Fruit fly (Drosophila melanogaster) whole organism, embryonic: ENCODE results near the gene CG16957.
A peak's percentile ranks its signal among the peaks of the same experiment; 100 is the strongest.

Source experiments
- Ada2b ChIP-seq: fragments of 200-800 bp; sonication (Bioruptor generic); IDR thresholded peaks from 2 replicates; pipeline ENCODE4 v1.3.6; 2022; ENCODE audit warnings: missing biosample characterization, missing genetic modification characterization
- Aef1 ChIP-seq: fragments of 200-800 bp; sonication (Bioruptor generic); IDR thresholded peaks from 3 replicates; pipeline ENCODE4 v1.3.6; 2022; ENCODE audit warnings: missing biosample characterization, missing genetic modification characterization
- CG10654 ChIP-seq: fragments of 200-800 bp; sonication (Bioruptor generic); optimal IDR thresholded peaks from 2 replicates; lab custom pipeline; 2016; ENCODE audit warnings: missing biosample characterization, missing genetic modification characterization
- CG14667 ChIP-seq: fragments of 200-800 bp; sonication (Bioruptor generic); IDR thresholded peaks from 2 replicates; pipeline ENCODE4 v1.3.6; 2022; ENCODE audit warnings: missing biosample characterization, missing genetic modification characterization
- CG16813 ChIP-seq: fragments of 200-800 bp; sonication (Bioruptor generic); IDR thresholded peaks from 3 replicates; pipeline ENCODE4 v1.3.6; 2022; ENCODE audit warnings: missing biosample characterization, missing genetic modification characterization; ENCODE audit not compliant: partially characterized antibody
- CG17328 ChIP-seq: fragments of 200-800 bp; sonication (Bioruptor generic); IDR thresholded peaks from 2 replicates; pipeline ENCODE4 v1.3.6; 2022; ENCODE audit warnings: missing biosample characterization, missing genetic modification characterization
- CG17568 ChIP-seq: fragments of 200-800 bp; sonication (Bioruptor generic); optimal IDR thresholded peaks from 2 replicates; lab custom pipeline; 2018; ENCODE audit warnings: missing biosample characterization, mild to moderate bottlenecking, missing genetic modification characterization, moderate library complexity
- CG18011 ChIP-seq: fragments of 200-800 bp; sonication (Bioruptor generic); optimal IDR thresholded peaks from 2 replicates; lab custom pipeline; 2017; ENCODE audit warnings: missing biosample characterization, missing genetic modification characterization, mild to moderate bottlenecking, moderate library complexity, missing genotype
- CG30431 ChIP-seq: fragments of 200-800 bp; sonication (Bioruptor generic); optimal IDR thresholded peaks from 2 replicates; lab custom pipeline; 2017; ENCODE audit warnings: missing biosample characterization, missing genetic modification characterization
- CG34224 ChIP-seq: fragments of 200-800 bp; sonication (Bioruptor generic); IDR thresholded peaks from 3 replicates; pipeline ENCODE4 v1.3.6; 2022; ENCODE audit warnings: missing biosample characterization, missing genetic modification characterization; ENCODE audit not compliant: partially characterized antibody
- CG6654 ChIP-seq: fragments of 200-800 bp; sonication (Bioruptor generic); optimal IDR thresholded peaks from 2 replicates; lab custom pipeline; 2017; ENCODE audit warnings: missing biosample characterization, mild to moderate bottlenecking, missing genetic modification characterization
- CG6791 ChIP-seq: fragments of 200-800 bp; sonication (Bioruptor generic); IDR thresholded peaks from 3 replicates; pipeline ENCODE4 v1.3.6; 2022; ENCODE audit warnings: missing biosample characterization, missing genetic modification characterization; ENCODE audit not compliant: partially characterized antibody
- CG7357 ChIP-seq: fragments of 200-800 bp; sonication (Bioruptor generic); IDR thresholded peaks from 3 replicates; pipeline ENCODE4 v1.3.6; 2022; ENCODE audit warnings: missing biosample characterization, missing genetic modification characterization
- CG7745 ChIP-seq: fragments of 200-800 bp; sonication (Bioruptor generic); optimal IDR thresholded peaks from 2 replicates; lab custom pipeline; 2018; ENCODE audit warnings: missing biosample characterization, mild to moderate bottlenecking, missing genetic modification characterization, moderate library complexity
- Dll ChIP-seq: fragments of 200-800 bp; sonication (Bioruptor generic); IDR thresholded peaks from 4 replicates; pipeline ENCODE4 v1.3.6; 2022; ENCODE audit warnings: missing biosample characterization, missing genetic modification characterization; ENCODE audit not compliant: partially characterized antibody
- E2f2 ChIP-seq: fragments of 200-800 bp; sonication (Bioruptor generic); IDR thresholded peaks from 2 replicates; pipeline ENCODE4 v1.3.6; 2022; ENCODE audit warnings: missing biosample characterization, missing genetic modification characterization
- Ets65A ChIP-seq: fragments of 200-800 bp; sonication (Bioruptor generic); peaks from one replicate; lab custom pipeline; 2016; ENCODE audit warnings: missing biosample characterization, missing genetic modification characterization
- HLH54F ChIP-seq: fragments of 200-800 bp; sonication (Bioruptor generic); optimal IDR thresholded peaks from 3 replicates; lab custom pipeline; 2016; ENCODE audit warnings: missing biosample characterization, missing genetic modification characterization
- HLHmδ ChIP-seq: fragments of 200-800 bp; sonication (Bioruptor generic); optimal IDR thresholded peaks from 2 replicates; lab custom pipeline; 2018; ENCODE audit warnings: missing biosample characterization, mild to moderate bottlenecking, missing genetic modification characterization, moderate library complexity
- Hr39 ChIP-seq: fragments of >200 bp; optimal IDR thresholded peaks from 2 replicates; lab custom pipeline; 2017
- Optix ChIP-seq: fragments of 200-800 bp; sonication (Bioruptor generic); IDR thresholded peaks from 3 replicates; pipeline ENCODE4 v1.3.6; 2022; ENCODE audit warnings: missing biosample characterization, missing genetic modification characterization
- Usf ChIP-seq: fragments of 200-800 bp; sonication (Bioruptor generic); optimal IDR thresholded peaks from 2 replicates; lab custom pipeline; 2017; ENCODE audit warnings: missing genotype, missing biosample characterization, missing genetic modification characterization
- Vsx1 ChIP-seq: fragments of 200-800 bp; sonication (Bioruptor generic); optimal IDR thresholded peaks from 2 replicates; lab custom pipeline; 2017; ENCODE audit warnings: missing biosample characterization, mild to moderate bottlenecking, missing genetic modification characterization, missing genetic modification reagents
- bcd ChIP-seq: fragments of 200-800 bp; sonication (Bioruptor generic); optimal IDR thresholded peaks from 2 replicates; lab custom pipeline; 2017; ENCODE audit warnings: missing biosample characterization, mild to moderate bottlenecking, missing genetic modification characterization
- bsh ChIP-seq, 2 experiments: fragments of 200-800 bp; sonication (Bioruptor generic); optimal IDR thresholded peaks; 2 replicates each; lab custom pipeline; 2017 to 2018; ENCODE audit warnings: mild to moderate bottlenecking in 2 of 2, missing biosample characterization in 2 of 2, missing genetic modification characterization in 2 of 2, moderate library complexity in 1 of 2
- corto ChIP-seq: fragments of 200-800 bp; sonication (Bioruptor generic); optimal IDR thresholded peaks from 2 replicates; lab custom pipeline; 2016; ENCODE audit warnings: missing biosample characterization, mild to moderate bottlenecking, missing genetic modification characterization, moderate library complexity
- crc ChIP-seq: fragments of 200-800 bp; sonication (Bioruptor generic); optimal IDR thresholded peaks from 2 replicates; lab custom pipeline; 2016; ENCODE audit warnings: missing biosample characterization, missing genetic modification characterization
- crp ChIP-seq, 2 experiments: fragments of 200-800 bp; sonication (Bioruptor generic); optimal IDR thresholded peaks; 2 replicates in 1 of 2; 3 replicates in 1 of 2; lab custom pipeline; 2017; ENCODE audit warnings: missing biosample characterization in 2 of 2, missing genetic modification characterization in 2 of 2, mild to moderate bottlenecking in 1 of 2, moderate library complexity in 1 of 2
- disco-r ChIP-seq: fragments of 200-800 bp; sonication (Bioruptor generic); optimal IDR thresholded peaks from 2 replicates; lab custom pipeline; 2016; ENCODE audit warnings: missing biosample characterization, missing genetic modification characterization
- dmrt11E ChIP-seq: fragments of 200-800 bp; sonication (Bioruptor generic); optimal IDR thresholded peaks from 3 replicates; lab custom pipeline; 2018; ENCODE audit warnings: missing biosample characterization, mild to moderate bottlenecking, missing genetic modification characterization, moderate library complexity
- ind ChIP-seq: fragments of 200-800 bp; sonication (Bioruptor generic); optimal IDR thresholded peaks from 3 replicates; lab custom pipeline; 2016; ENCODE audit warnings: missing biosample characterization, missing genetic modification characterization
- jing ChIP-seq: fragments of 200-800 bp; sonication (Bioruptor generic); optimal IDR thresholded peaks from 2 replicates; lab custom pipeline; 2018; ENCODE audit warnings: missing biosample characterization, mild to moderate bottlenecking, missing genetic modification characterization
- ken ChIP-seq: fragments of 200-800 bp; sonication (Bioruptor generic); IDR thresholded peaks from 3 replicates; pipeline ENCODE4 v1.3.6; 2022; ENCODE audit warnings: missing biosample characterization, missing genetic modification characterization
- pho ChIP-seq: fragments of 200-800 bp; sonication (Bioruptor generic); optimal IDR thresholded peaks from 2 replicates; lab custom pipeline; 2016; ENCODE audit warnings: missing biosample characterization, missing genetic modification characterization
- phol ChIP-seq: fragments of 200-800 bp; sonication (Bioruptor generic); optimal IDR thresholded peaks from 3 replicates; lab custom pipeline; 2018; ENCODE audit warnings: missing biosample characterization, mild to moderate bottlenecking, missing genetic modification characterization, moderate library complexity
- sc ChIP-seq, 3 experiments: fragments of >200 bp in 2 of 3; fragments of 200-800 bp in 1 of 3; sonication (Bioruptor generic) in 1 of 3; optimal IDR thresholded peaks; 2 replicates in 2 of 3; 3 replicates in 1 of 3; lab custom pipeline; 2017; ENCODE audit warnings: mild to moderate bottlenecking in 1 of 3, missing biosample characterization in 1 of 3, missing genetic modification characterization in 1 of 3, missing genetic modification reagents in 1 of 3
- sob ChIP-seq: fragments of 200-800 bp; sonication (Bioruptor generic); IDR thresholded peaks from 2 replicates; pipeline ENCODE4 v1.3.6; 2022; ENCODE audit warnings: missing biosample characterization, missing genetic modification characterization
- z ChIP-seq: fragments of 200-800 bp; sonication (Bioruptor generic); IDR thresholded peaks from 3 replicates; pipeline ENCODE4 v1.3.6; 2022; ENCODE audit warnings: missing biosample characterization, missing genetic modification characterization
- zfh1 ChIP-seq: fragments of 200-800 bp; sonication (Bioruptor generic); IDR thresholded peaks from 3 replicates; pipeline ENCODE4 v1.3.6; 2022; ENCODE audit warnings: missing biosample characterization, missing genetic modification characterization

CG16957 gene

DNA sequence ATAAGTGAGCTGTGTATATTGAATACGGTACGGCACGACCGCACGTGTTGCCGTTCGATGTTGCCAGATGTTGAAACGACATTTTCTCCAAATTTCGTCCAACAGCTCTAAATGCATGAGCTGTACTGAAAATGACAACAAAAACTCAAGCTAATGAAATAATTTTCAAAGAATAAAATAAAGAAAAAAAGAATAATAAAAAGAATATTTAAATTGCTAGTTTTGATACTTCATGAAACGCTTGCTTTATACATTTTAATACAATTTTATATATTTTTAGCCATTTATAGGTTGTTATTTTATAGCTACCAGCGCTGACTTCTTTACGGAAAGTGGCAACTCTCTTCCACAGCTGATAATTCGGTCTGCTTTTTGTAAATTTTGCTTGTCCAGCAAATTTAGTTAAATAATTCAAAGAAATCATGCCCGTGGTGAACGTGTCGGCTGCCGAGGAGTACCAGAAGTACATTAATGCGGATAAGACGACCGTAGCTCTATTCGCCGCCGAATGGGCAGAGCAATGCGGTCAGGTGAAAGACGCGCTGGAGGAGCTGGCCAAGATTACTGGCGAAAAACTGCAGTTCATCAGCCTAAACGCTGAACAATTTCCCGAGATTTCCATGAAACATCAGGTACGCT is 29.8 kb downstream of the CG16957 start, which contains the start of the genes Nnp-1 and Grx3 (continued):
- TF ChIP-seq CG6654 = no peak
- 0 out of 2 replicates have a peak, but pooled peaks have one; percentile 16 for TF ChIP-seq E2f2 (GFP tag; lab: Robert Waterston, UW)
- no peak for TF ChIP-seq CG16813 (GFP tag; lab: Robert Waterston, UW)
- TF ChIP-seq HLH54F (GFP tag; lab: Kevin White, UChicago) = no peak
- TF ChIP-seq phol (tag; lab: Kevin White, UChicago) = peak; percentile 85
- no peak for TF ChIP-seq CG14667 (GFP tag; lab: Robert Waterston, UW)
- TF ChIP-seq CG7357 = peak; percentile 65
- no peak for TF ChIP-seq sc (optimal IDR thresholded peaks at IDR 0.05; lab: Kevin White, UChicago)
- TF ChIP-seq sc (GFP tag; optimal IDR thresholded peaks at IDR 0.05; lab: Kevin White, UChicago) = no peak
- 0 out of 3 replicates have a peak, but pooled peaks have one; percentile 11 for TF ChIP-seq CG34224 (GFP tag; lab: Robert Waterston, UW)
- TF ChIP-seq CG18011 (GFP tag; lab: Kevin White, UChicago) = peak; percentile 5
- TF ChIP-seq CG30431 (GFP tag; lab: Kevin White, UChicago) = no peak
- no peak for TF ChIP-seq Hr39 (lab: Kevin White, UChicago)
- TF ChIP-seq jing = no peak
- TF ChIP-seq pho = peak; percentile 7
- TF ChIP-seq HLHmδ (GFP tag; lab: Kevin White, UChicago) = no peak
- no peak for TF ChIP-seq Optix (GFP tag; lab: Robert Waterston, UW)
- TF ChIP-seq CG17568 (GFP tag; lab: Kevin White, UChicago) = no peak
- TF ChIP-seq zfh1 (GFP tag; lab: Robert Waterston, UW) = no peak
- TF ChIP-seq disco-r (GFP tag; lab: Kevin White, UChicago) = no peak
- peak; percentile 30 for TF ChIP-seq CG10654 (GFP tag; lab: Kevin White, UChicago)
- peak; percentile 61 for TF ChIP-seq dmrt11E (tag; lab: Kevin White, UChicago)
- peak; percentile 64 to 91 for TF ChIP-seq crp (GFP tag; optimal IDR thresholded peaks at IDR 0.05; lab: Kevin White, UChicago)
- TF ChIP-seq Dll (GFP tag; lab: Robert Waterston, UW) = no peak
- TF ChIP-seq Ada2b = no peak
- TF ChIP-seq Ets65A = peak; percentile 71
- TF ChIP-seq ind (GFP tag; lab: Kevin White, UChicago) = peak; percentile 68
- no peak for TF ChIP-seq crc (GFP tag; lab: Kevin White, UChicago)
- no peak for TF ChIP-seq Usf
- no peak for TF ChIP-seq CG17328 (GFP tag; lab: Robert Waterston, UW)
- TF ChIP-seq sob = peak; percentile 44; the same call in 1 of the 2 replicates
- no peak for TF ChIP-seq corto
- TF ChIP-seq ken (GFP tag; lab: Robert Waterston, UW) = no peak
- TF ChIP-seq bcd (GFP tag; lab: Kevin White, UChicago) = peak; percentile 45
- peak in 1 of 2 experiments; percentile 51 for TF ChIP-seq bsh (GFP tag; optimal IDR thresholded peaks at IDR 0.05; lab: Kevin White, UChicago)

DNA sequence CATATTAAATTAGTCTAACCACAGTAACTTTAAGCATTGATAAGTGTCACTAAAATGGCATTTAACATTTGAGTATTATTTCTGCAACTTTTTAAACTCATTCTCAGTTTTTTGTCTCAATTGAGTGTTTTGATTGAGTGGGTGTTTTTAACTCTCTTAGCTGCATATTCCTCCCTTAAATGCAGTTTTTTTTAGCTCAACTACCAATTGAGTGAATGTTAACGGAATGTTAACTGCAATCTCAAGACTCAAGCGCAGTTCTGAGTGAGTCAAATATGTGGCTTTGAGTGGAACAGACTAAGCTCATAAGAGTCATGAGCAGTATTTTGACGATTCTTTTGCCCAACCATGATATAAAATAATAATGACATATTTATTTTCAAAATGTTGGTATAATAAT is 33.0 kb downstream of the CG16957 start:
- no peak for TF ChIP-seq CG7745
- peak; percentile 16; the same call in 1 of the 3 replicates for TF ChIP-seq CG6791 (GFP tag; lab: Robert Waterston, UW)
- TF ChIP-seq Aef1 (GFP tag; lab: Robert Waterston, UW) = no peak
- TF ChIP-seq Vsx1 (GFP tag; lab: Kevin White, UChicago) = no peak
- TF ChIP-seq z (GFP tag; lab: Robert Waterston, UW) = peak; percentile 98
